Fruit fly (Drosophila melanogaster) whole organism, embryonic: ENCODE data around the gene Sf3a2.

ENCODE experiments used
- BEAF-32 ChIP-seq: fragments of 200-800 bp; sonication (Bioruptor generic); optimal IDR thresholded peaks from 3 replicates; lab custom pipeline; 2017; ENCODE audit warnings: missing biosample characterization, missing genetic modification characterization, mild to moderate bottlenecking, moderate library complexity, missing genetic modification reagents
- CG10366 ChIP-seq: fragments of 200-800 bp; sonication (Bioruptor generic); IDR thresholded peaks from 2 replicates; pipeline ENCODE4 v1.3.6; 2022; ENCODE audit warnings: missing biosample characterization, missing genetic modification characterization
- CG10543 ChIP-seq: fragments of 200-800 bp; sonication (Bioruptor generic); optimal IDR thresholded peaks from 3 replicates; lab custom pipeline; 2017; ENCODE audit warnings: missing biosample characterization, mild to moderate bottlenecking, missing genetic modification characterization, moderate library complexity
- CG10959 ChIP-seq: fragments of 200-800 bp; sonication (Bioruptor generic); IDR thresholded peaks from 2 replicates; pipeline ENCODE4 v1.3.6; 2022; ENCODE audit warnings: missing biosample characterization, missing genetic modification characterization
- CG11093 ChIP-seq: fragments of 200-800 bp; sonication (Bioruptor generic); IDR thresholded peaks from 3 replicates; pipeline ENCODE4 v1.3.6; 2022; ENCODE audit warnings: missing biosample characterization, missing genetic modification characterization
- CG11398 ChIP-seq: fragments of 200-800 bp; sonication (Bioruptor generic); optimal IDR thresholded peaks from 2 replicates; lab custom pipeline; 2016; ENCODE audit warnings: missing biosample characterization, missing genetic modification characterization
- CG12071 ChIP-seq: fragments of 200-800 bp; sonication (Bioruptor generic); optimal IDR thresholded peaks from 3 replicates; lab custom pipeline; 2018; ENCODE audit warnings: missing biosample characterization, mild to moderate bottlenecking, missing genetic modification characterization
- CG1233 ChIP-seq: fragments of 200-800 bp; sonication (Bioruptor generic); optimal IDR thresholded peaks from 4 replicates; lab custom pipeline; 2018; ENCODE audit warnings: missing biosample characterization, mild to moderate bottlenecking, missing genetic modification characterization
- CG12659 ChIP-seq: fragments of 200-800 bp; sonication (Bioruptor generic); optimal IDR thresholded peaks from 3 replicates; lab custom pipeline; 2017; ENCODE audit warnings: mild to moderate bottlenecking, missing biosample characterization, missing genetic modification reagents, missing genetic modification characterization
- CG13624 ChIP-seq: fragments of 200-800 bp; sonication (Bioruptor generic); optimal IDR thresholded peaks from 2 replicates; lab custom pipeline; 2016; ENCODE audit warnings: missing biosample characterization, missing genetic modification characterization
- CG15269 ChIP-seq: fragments of 200-800 bp; sonication (Bioruptor generic); optimal IDR thresholded peaks from 2 replicates; lab custom pipeline; 2018; ENCODE audit warnings: missing biosample characterization, mild to moderate bottlenecking, missing genetic modification characterization, moderate library complexity
- CG17568 ChIP-seq: fragments of 200-800 bp; sonication (Bioruptor generic); optimal IDR thresholded peaks from 2 replicates; lab custom pipeline; 2018; ENCODE audit warnings: missing biosample characterization, mild to moderate bottlenecking, missing genetic modification characterization, moderate library complexity
- CG18011 ChIP-seq: fragments of 200-800 bp; sonication (Bioruptor generic); optimal IDR thresholded peaks from 2 replicates; lab custom pipeline; 2017; ENCODE audit warnings: missing biosample characterization, missing genetic modification characterization, mild to moderate bottlenecking, moderate library complexity, missing genotype
- CG33557 ChIP-seq: fragments of 200-800 bp; sonication (Bioruptor generic); optimal IDR thresholded peaks from 2 replicates; lab custom pipeline; 2019; ENCODE audit warnings: missing biosample characterization, mild to moderate bottlenecking, missing genetic modification characterization, moderate library complexity
- CG42726 ChIP-seq: fragments of 200-800 bp; sonication (Bioruptor generic); IDR thresholded peaks from 2 replicates; pipeline ENCODE4 v1.3.6; 2022; ENCODE audit warnings: missing biosample characterization, missing genetic modification characterization; ENCODE audit not compliant: partially characterized antibody
- CG4282 ChIP-seq: fragments of 200-800 bp; sonication (Bioruptor generic); optimal IDR thresholded peaks from 2 replicates; lab custom pipeline; 2016; ENCODE audit warnings: missing biosample characterization, missing genetic modification characterization
- CG43689 ChIP-seq: fragments of 200-800 bp; sonication (Bioruptor generic); IDR thresholded peaks from 2 replicates; pipeline ENCODE4 v1.3.6; 2022; ENCODE audit warnings: missing biosample characterization, missing genetic modification characterization
- CG6254 ChIP-seq: fragments of 200-800 bp; sonication (Bioruptor generic); optimal IDR thresholded peaks from 3 replicates; lab custom pipeline; 2017; ENCODE audit warnings: mild to moderate bottlenecking, missing biosample characterization, missing genetic modification reagents, missing genetic modification characterization
- CG6654 ChIP-seq: fragments of 200-800 bp; sonication (Bioruptor generic); optimal IDR thresholded peaks from 2 replicates; lab custom pipeline; 2017; ENCODE audit warnings: missing biosample characterization, mild to moderate bottlenecking, missing genetic modification characterization
- CG6854 ChIP-seq: fragments of 200-800 bp; sonication (Bioruptor generic); optimal IDR thresholded peaks from 3 replicates; lab custom pipeline; 2017; ENCODE audit warnings: missing biosample characterization, mild to moderate bottlenecking, missing genetic modification characterization
- CG9437 ChIP-seq: fragments of 200-800 bp; sonication (Bioruptor generic); optimal IDR thresholded peaks from 2 replicates; lab custom pipeline; 2018; ENCODE audit warnings: missing biosample characterization, mild to moderate bottlenecking, missing genetic modification characterization
- CkIIα-i1 ChIP-seq: fragments of 200-800 bp; sonication (Bioruptor generic); IDR thresholded peaks from 2 replicates; pipeline ENCODE4 v1.3.6; 2022; ENCODE audit warnings: missing biosample characterization, missing genetic modification characterization
- Dad ChIP-seq: fragments of 200-800 bp; sonication (Bioruptor generic); optimal IDR thresholded peaks from 3 replicates; lab custom pipeline; 2016; ENCODE audit warnings: missing biosample characterization, missing genetic modification characterization
- Ets97D ChIP-seq: fragments of 200-800 bp; sonication (Bioruptor generic); optimal IDR thresholded peaks from 3 replicates; lab custom pipeline; 2016; ENCODE audit warnings: missing biosample characterization, missing genetic modification characterization
- Gsc ChIP-seq: fragments of 200-800 bp; sonication (Bioruptor generic); IDR thresholded peaks from 2 replicates; pipeline ENCODE4 v1.3.6; 2022; ENCODE audit warnings: missing biosample characterization, missing genetic modification characterization
- Hmx ChIP-seq: fragments of 200-800 bp; sonication (Bioruptor generic); optimal IDR thresholded peaks from 2 replicates; lab custom pipeline; 2016; ENCODE audit warnings: missing biosample characterization, missing genetic modification characterization
- Hr51 ChIP-seq, 2 experiments: fragments of 200-800 bp; sonication (Bioruptor generic); optimal IDR thresholded peaks; 2 replicates in 1 of 2; 3 replicates in 1 of 2; lab custom pipeline; 2016 to 2018; ENCODE audit warnings: missing biosample characterization in 2 of 2, missing genetic modification characterization in 2 of 2, mild to moderate bottlenecking in 1 of 2, moderate library complexity in 1 of 2
- Med ChIP-seq: fragments of 200-800 bp; sonication (Bioruptor generic); peaks from one replicate; lab custom pipeline; 2016; ENCODE audit warnings: missing biosample characterization, missing genetic modification characterization, mild to moderate bottlenecking, inconsistent platforms, moderate library complexity
- NC2β ChIP-seq: fragments of 200-800 bp; sonication (Bioruptor generic); optimal IDR thresholded peaks from 2 replicates; lab custom pipeline; 2016; ENCODE audit warnings: missing biosample characterization, missing genetic modification characterization
- Poxn ChIP-seq: fragments of 200-800 bp; sonication (Bioruptor generic); IDR thresholded peaks from 2 replicates; pipeline ENCODE4 v1.3.6; 2022; ENCODE audit warnings: missing biosample characterization, missing genetic modification characterization
- Sin3A ChIP-seq: fragments of >200 bp; optimal IDR thresholded peaks from 2 replicates; lab custom pipeline; 2018
- TFAM ChIP-seq: fragments of 200-800 bp; sonication (Bioruptor generic); optimal IDR thresholded peaks from 2 replicates; lab custom pipeline; 2017; ENCODE audit warnings: missing biosample characterization, missing genetic modification characterization, inconsistent platforms
- Usf ChIP-seq: fragments of 200-800 bp; sonication (Bioruptor generic); optimal IDR thresholded peaks from 2 replicates; lab custom pipeline; 2017; ENCODE audit warnings: missing genotype, missing biosample characterization, missing genetic modification characterization
- Xrp1 ChIP-seq: fragments of 200-800 bp; sonication (Bioruptor generic); IDR thresholded peaks from 2 replicates; pipeline ENCODE4 v1.3.6; 2022; ENCODE audit warnings: missing biosample characterization, missing genetic modification characterization
- abd-A ChIP-seq: fragments of 200-800 bp; sonication (Bioruptor generic); optimal IDR thresholded peaks from 3 replicates; lab custom pipeline; 2019; ENCODE audit warnings: missing biosample characterization, mild to moderate bottlenecking, missing genetic modification characterization, moderate library complexity
- cg ChIP-seq: fragments of 200-800 bp; sonication (Bioruptor generic); optimal IDR thresholded peaks from 3 replicates; lab custom pipeline; 2019; ENCODE audit warnings: missing biosample characterization, mild to moderate bottlenecking, missing genetic modification characterization, moderate library complexity
- chif ChIP-seq, 2 experiments: fragments of 200-800 bp; sonication (Bioruptor generic); optimal IDR thresholded peaks; 3 replicates each; lab custom pipeline; 2016; ENCODE audit warnings: missing biosample characterization in 2 of 2, missing genetic modification characterization in 2 of 2
- crol ChIP-seq: fragments of 200-800 bp; sonication (Bioruptor generic); IDR thresholded peaks from 2 replicates; pipeline ENCODE4 v1.3.6; 2022; ENCODE audit warnings: missing biosample characterization, missing genetic modification characterization
- dmrt11E ChIP-seq: fragments of 200-800 bp; sonication (Bioruptor generic); optimal IDR thresholded peaks from 3 replicates; lab custom pipeline; 2018; ENCODE audit warnings: missing biosample characterization, mild to moderate bottlenecking, missing genetic modification characterization, moderate library complexity
- dysf ChIP-seq: fragments of 200-800 bp; sonication (Bioruptor generic); IDR thresholded peaks from 3 replicates; pipeline ENCODE4 v1.3.6; 2022; ENCODE audit warnings: missing biosample characterization, missing genetic modification characterization
- fd102C ChIP-seq: fragments of 200-800 bp; sonication (Bioruptor generic); optimal IDR thresholded peaks from 2 replicates; lab custom pipeline; 2018; ENCODE audit warnings: missing biosample characterization, mild to moderate bottlenecking, missing genetic modification characterization, moderate library complexity
- fru ChIP-seq: fragments of >200 bp; optimal IDR thresholded peaks from 2 replicates; lab custom pipeline; 2017
- hb ChIP-seq: fragments of 200-800 bp; sonication (Bioruptor generic); IDR thresholded peaks from 3 replicates; pipeline ENCODE4 v1.3.6; 2022; ENCODE audit warnings: missing biosample characterization, missing genetic modification characterization; ENCODE audit not compliant: partially characterized antibody
- jigr1 ChIP-seq: fragments of 200-800 bp; sonication (Bioruptor generic); IDR thresholded peaks from 3 replicates; pipeline ENCODE4 v1.3.6; 2022; ENCODE audit warnings: missing biosample characterization, missing genetic modification characterization
- lola ChIP-seq, 3 experiments: fragments of >200 bp in 2 of 3; fragments of 200-800 bp in 1 of 3; sonication (Bioruptor generic) in 1 of 3; optimal IDR thresholded peaks; 2 replicates each; lab custom pipeline; 2017 to 2019; ENCODE audit warnings: missing biosample characterization in 3 of 3, missing genetic modification characterization in 3 of 3, mild to moderate bottlenecking in 1 of 3, moderate library complexity in 1 of 3
- mirr ChIP-seq: fragments of 200-800 bp; sonication (Bioruptor generic); optimal IDR thresholded peaks from 3 replicates; lab custom pipeline; 2018; ENCODE audit warnings: missing biosample characterization, mild to moderate bottlenecking, missing genetic modification characterization
- nom ChIP-seq: fragments of 200-800 bp; sonication (Bioruptor generic); optimal IDR thresholded peaks from 2 replicates; lab custom pipeline; 2017; ENCODE audit warnings: missing biosample characterization, missing genetic modification characterization, mild to moderate bottlenecking, moderate library complexity, missing genetic modification reagents
- org-1 ChIP-seq: fragments of 200-800 bp; sonication (Bioruptor generic); optimal IDR thresholded peaks from 2 replicates; lab custom pipeline; 2017; ENCODE audit warnings: missing biosample characterization, missing genetic modification characterization
- stwl ChIP-seq: fragments of 200-800 bp; sonication (Bioruptor generic); optimal IDR thresholded peaks from 3 replicates; lab custom pipeline; 2018; ENCODE audit warnings: missing biosample characterization, mild to moderate bottlenecking, missing genetic modification characterization, moderate library complexity
- yki ChIP-seq: fragments of >200 bp; optimal IDR thresholded peaks from 3 replicates; lab custom pipeline; 2018
- zfh1 ChIP-seq: fragments of 200-800 bp; sonication (Bioruptor generic); IDR thresholded peaks from 3 replicates; pipeline ENCODE4 v1.3.6; 2022; ENCODE audit warnings: missing biosample characterization, missing genetic modification characterization

The Sf3a2 gene

dm6 chr3L:12861255-12861899, 47.6 kb upstream of the Sf3a2 start, which contains the start of gene CG32107 (continued):
- TF ChIP-seq CG10543 (no peak), CG18011 (GFP tag; lab: Kevin White, UChicago) (peak; percentile 96), abd-A (tag; lab: Kevin White, UChicago) (no peak), Gsc (no peak), dysf (GFP tag; lab: Robert Waterston, UW) (no peak), CG13624 (no peak), CkIIα-i1 (no peak), CG6254 (GFP tag; lab: Kevin White, UChicago) (no peak), CG10959 (GFP tag; lab: Robert Waterston, UW) (no peak), Hmx (GFP tag; lab: Kevin White, UChicago) (no peak), CG43689 (GFP tag; lab: Robert Waterston, UW) (no peak), org-1 (GFP tag; lab: Kevin White, UChicago) (no peak), CG1233 (GFP tag; lab: Kevin White, UChicago) (peak; percentile 17), Med (GFP tag; lab: Kevin White, UChicago) (no peak), NC2β (GFP tag; lab: Kevin White, UChicago) (no peak), Poxn (GFP tag; lab: Robert Waterston, UW) (no peak), cg (GFP tag; lab: Kevin White, UChicago) (no peak), CG11093 (GFP tag; lab: Robert Waterston, UW) (no peak), crol (no peak), Usf (no peak), hb (GFP tag; lab: Robert Waterston, UW) (no peak), zfh1 (GFP tag; lab: Robert Waterston, UW) (0 out of 3 replicates have a peak, but pooled peaks have one; percentile 21), CG10366 (GFP tag; lab: Robert Waterston, UW) (no peak), Xrp1 (GFP tag; lab: Robert Waterston, UW) (0 out of 2 replicates have a peak, but pooled peaks have one; percentile 29), mirr (GFP tag; lab: Kevin White, UChicago) (peak; percentile 40), CG9437 (GFP tag; lab: Kevin White, UChicago) (no peak), CG42726 (GFP tag; lab: Robert Waterston, UW) (no peak), CG11398 (GFP tag; lab: Kevin White, UChicago) (no peak), dmrt11E (tag; lab: Kevin White, UChicago) (peak; percentile 13), Hr51 (GFP tag; optimal IDR thresholded peaks at IDR 0.05; lab: Kevin White, UChicago) (no peak), Ets97D (GFP tag; lab: Kevin White, UChicago) (peak; percentile 30), CG6654 (GFP tag; lab: Kevin White, UChicago) (no peak), CG17568 (no peak), Sin3A (lab: Kevin White, UChicago) (no peak), TFAM (GFP tag; lab: Kevin White, UChicago) (no peak), lola (GFP tag; optimal IDR thresholded peaks at IDR 0.05; lab: Kevin White, UChicago) (no peak), CG33557 (GFP tag; lab: Kevin White, UChicago) (peak; percentile 1), yki (lab: Kevin White, UChicago) (no peak), fd102C (GFP tag; lab: Kevin White, UChicago) (peak; percentile 23), CG4282 (GFP tag; lab: Kevin White, UChicago) (no peak), chif (GFP tag; optimal IDR thresholded peaks at IDR 0.05; lab: Kevin White, UChicago) (peak in 1 of 2 experiments; percentile 15), nom (GFP tag; lab: Kevin White, UChicago) (no peak), jigr1 (no peak), CG12071 (GFP tag; lab: Kevin White, UChicago) (no peak), Dad (GFP tag; lab: Kevin White, UChicago) (no peak), CG15269 (tag; lab: Kevin White, UChicago) (no peak), fru (lab: Kevin White, UChicago) (no peak), CG12659 (no peak), stwl (tag; lab: Kevin White, UChicago) (peak; percentile 95), CG6854 (GFP tag; lab: Kevin White, UChicago) (no peak), BEAF-32 (peak; percentile 12)
